Worm (Caenorhabditis elegans): ENCODE results near the gene R02D5.24.

ce11 chrV:14518010-14518409 is 16.9 kb downstream of the R02D5.24 start, which contains the start of gene R02D5.6:
- no peak for TF ChIP-seq med-1 (GFP tag; optimal IDR thresholded peaks at IDR 0.05; ENCODE audit: insufficient read depth)
- TF ChIP-seq flt-1 (GFP tag; IDR thresholded peaks at IDR 0.05), result no peak
- no peak for TF ChIP-seq ref-1 (GFP tag; conservative IDR thresholded peaks at IDR 0.05)
- no peak for TF ChIP-seq tab-1 (GFP tag; IDR thresholded peaks at IDR 0.05)
- no peak for TF ChIP-seq cog-1 (tag; optimal IDR thresholded peaks at IDR 0.05)
- TF ChIP-seq ztf-29 (GFP tag; IDR thresholded peaks at IDR 0.05), result no peak
- TF ChIP-seq T22C8.4 (GFP tag; IDR thresholded peaks at IDR 0.05), result no peak
- no peak for TF ChIP-seq ztf-23 (GFP tag; IDR thresholded peaks at IDR 0.05)

Measured in whole organism, midembryonic.